Fruit fly (Drosophila melanogaster) whole organism, embryonic: Measurements from ENCODE around the gene Argp.
A peak's percentile ranks its signal among the peaks of the same experiment; 100 is the strongest.

ENCODE experiments used
- Atf6 ChIP-seq: fragments of 200-800 bp; sonication (Bioruptor generic); IDR thresholded peaks from 2 replicates; pipeline ENCODE4 v1.3.6; 2022; ENCODE audit warnings: missing biosample characterization, missing genetic modification characterization
- B-H2 ChIP-seq: fragments of 200-800 bp; sonication (Bioruptor generic); optimal IDR thresholded peaks from 2 replicates; lab custom pipeline; 2018; ENCODE audit warnings: missing biosample characterization, mild to moderate bottlenecking, missing genetic modification characterization
- Blimp-1 ChIP-seq: fragments of 200-800 bp; sonication (Bioruptor generic); optimal IDR thresholded peaks from 3 replicates; lab custom pipeline; 2018; ENCODE audit warnings: missing biosample characterization, missing genetic modification characterization, mild to moderate bottlenecking, moderate library complexity, missing genetic modification reagents
- C15 ChIP-seq: fragments of 200-800 bp; sonication (Bioruptor generic); IDR thresholded peaks from 3 replicates; pipeline ENCODE4 v1.3.6; 2022; ENCODE audit warnings: missing biosample characterization, missing genetic modification characterization
- CG10147 ChIP-seq: fragments of 200-800 bp; sonication (Bioruptor generic); optimal IDR thresholded peaks from 2 replicates; lab custom pipeline; 2019; ENCODE audit warnings: missing biosample characterization, mild to moderate bottlenecking, missing genetic modification characterization, moderate library complexity
- CG10462 ChIP-seq: fragments of 200-800 bp; sonication (Bioruptor generic); optimal IDR thresholded peaks from 2 replicates; lab custom pipeline; 2016; ENCODE audit warnings: missing biosample characterization, missing genetic modification characterization
- CG10959 ChIP-seq: fragments of 200-800 bp; sonication (Bioruptor generic); IDR thresholded peaks from 2 replicates; pipeline ENCODE4 v1.3.6; 2022; ENCODE audit warnings: missing biosample characterization, missing genetic modification characterization
- CG11504 ChIP-seq: fragments of 200-800 bp; sonication (Bioruptor generic); optimal IDR thresholded peaks from 3 replicates; lab custom pipeline; 2019; ENCODE audit warnings: missing biosample characterization, mild to moderate bottlenecking, missing genetic modification characterization, moderate library complexity
- CG11695 ChIP-seq: fragments of 200-800 bp; sonication (Bioruptor generic); IDR thresholded peaks from 3 replicates; pipeline ENCODE4 v1.3.6; 2022; ENCODE audit warnings: missing biosample characterization, missing genetic modification characterization
- CG14014 ChIP-seq: fragments of 200-800 bp; sonication (Bioruptor generic); IDR thresholded peaks from 2 replicates; pipeline ENCODE4 v1.3.6; 2022; ENCODE audit warnings: missing biosample characterization, missing genetic modification characterization
- CG14667 ChIP-seq: fragments of 200-800 bp; sonication (Bioruptor generic); IDR thresholded peaks from 2 replicates; pipeline ENCODE4 v1.3.6; 2022; ENCODE audit warnings: missing biosample characterization, missing genetic modification characterization
- CG14710 ChIP-seq: fragments of 200-800 bp; sonication (Bioruptor generic); optimal IDR thresholded peaks from 3 replicates; lab custom pipeline; 2019; ENCODE audit warnings: missing biosample characterization, mild to moderate bottlenecking, missing genetic modification characterization, moderate library complexity
- CG17829 ChIP-seq: fragments of 200-800 bp; optimal IDR thresholded peaks from 2 replicates; lab custom pipeline; 2019; ENCODE audit warnings: missing biosample characterization, mild to moderate bottlenecking, missing genetic modification characterization, moderate library complexity
- CG18476 ChIP-seq: fragments of 200-800 bp; sonication (Bioruptor generic); optimal IDR thresholded peaks from 2 replicates; lab custom pipeline; 2016; ENCODE audit warnings: missing biosample characterization, mild to moderate bottlenecking, missing genetic modification characterization
- CG4424 ChIP-seq: fragments of 200-800 bp; sonication (Bioruptor generic); optimal IDR thresholded peaks from 3 replicates; lab custom pipeline; 2016; ENCODE audit warnings: missing biosample characterization, missing genetic modification characterization
- CG6813 ChIP-seq: fragments of 200-800 bp; sonication (Bioruptor generic); optimal IDR thresholded peaks from 2 replicates; lab custom pipeline; 2017; ENCODE audit warnings: missing biosample characterization, missing genetic modification characterization, mild to moderate bottlenecking, moderate library complexity, missing genetic modification reagents
- CG7271 ChIP-seq: fragments of 200-800 bp; sonication (Bioruptor generic); optimal IDR thresholded peaks from 2 replicates; lab custom pipeline; 2018; ENCODE audit warnings: missing biosample characterization, mild to moderate bottlenecking, missing genetic modification characterization, moderate library complexity
- CG7839 ChIP-seq: fragments of 200-800 bp; sonication (Bioruptor generic); optimal IDR thresholded peaks from 3 replicates; lab custom pipeline; 2018; ENCODE audit warnings: missing biosample characterization, mild to moderate bottlenecking, missing genetic modification characterization, moderate library complexity
- CG8290 ChIP-seq, 3 experiments: fragments of 200-800 bp; sonication (Bioruptor generic); optimal IDR thresholded peaks; 2 replicates each; lab custom pipeline; 2016 to 2019; ENCODE audit warnings: missing biosample characterization in 3 of 3, missing genetic modification characterization in 3 of 3, mild to moderate bottlenecking in 2 of 3, moderate library complexity in 1 of 3
- CG8765 ChIP-seq: fragments of 200-800 bp; sonication (Bioruptor generic); IDR thresholded peaks from 2 replicates; pipeline ENCODE4 v1.3.6; 2022; ENCODE audit warnings: missing biosample characterization, missing genetic modification characterization
- CG9797 ChIP-seq: fragments of 200-800 bp; sonication (Bioruptor generic); optimal IDR thresholded peaks from 3 replicates; lab custom pipeline; 2018; ENCODE audit warnings: missing biosample characterization, mild to moderate bottlenecking, missing genetic modification characterization
- Deaf1 ChIP-seq: fragments of 200-800 bp; optimal IDR thresholded peaks from 3 replicates; lab custom pipeline; 2019; ENCODE audit warnings: missing biosample characterization, mild to moderate bottlenecking, missing genetic modification characterization, moderate library complexity
- ERR ChIP-seq: fragments of 200-800 bp; sonication (Bioruptor generic); optimal IDR thresholded peaks from 2 replicates; lab custom pipeline; 2016; ENCODE audit warnings: missing biosample characterization, missing genetic modification characterization
- Elba2 ChIP-seq: fragments of 200-800 bp; sonication (Bioruptor generic); optimal IDR thresholded peaks from 3 replicates; lab custom pipeline; 2016; ENCODE audit warnings: missing biosample characterization, missing genetic modification characterization
- HHEX ChIP-seq: fragments of 200-800 bp; sonication (Bioruptor generic); optimal IDR thresholded peaks from 3 replicates; lab custom pipeline; 2017; ENCODE audit warnings: missing biosample characterization, mild to moderate bottlenecking, missing genetic modification characterization, missing genetic modification reagents
- MESR4 ChIP-seq: fragments of 200-800 bp; sonication (Bioruptor generic); optimal IDR thresholded peaks from 2 replicates; lab custom pipeline; 2018; ENCODE audit warnings: missing biosample characterization, mild to moderate bottlenecking, missing genetic modification characterization, moderate library complexity
- Rfx ChIP-seq: fragments of 200-800 bp; sonication (Bioruptor generic); IDR thresholded peaks from 2 replicates; pipeline ENCODE4 v1.3.6; 2022; ENCODE audit warnings: missing biosample characterization, missing genetic modification characterization
- Six4 ChIP-seq: fragments of 200-800 bp; sonication (Bioruptor generic); optimal IDR thresholded peaks from 2 replicates; lab custom pipeline; 2016; ENCODE audit warnings: missing biosample characterization, missing genetic modification characterization
- Trl ChIP-seq, 3 experiments: fragments of >200 bp in 2 of 3; fragments of 200-800 bp in 1 of 3; sonication (Bioruptor generic) in 1 of 3; optimal IDR thresholded peaks; 2 replicates in 1 of 3; 3 replicates in 2 of 3; lab custom pipeline; 2016 to 2017; ENCODE audit warnings: missing biosample characterization in 1 of 3, missing genetic modification characterization in 1 of 3
- abd-A ChIP-seq: fragments of 200-800 bp; sonication (Bioruptor generic); optimal IDR thresholded peaks from 3 replicates; lab custom pipeline; 2019; ENCODE audit warnings: missing biosample characterization, mild to moderate bottlenecking, missing genetic modification characterization, moderate library complexity
- ac ChIP-seq: fragments of 200-800 bp; sonication (Bioruptor generic); optimal IDR thresholded peaks from 3 replicates; lab custom pipeline; 2017; ENCODE audit warnings: missing biosample characterization, mild to moderate bottlenecking, missing genetic modification characterization
- ato ChIP-seq: fragments of 200-800 bp; sonication (Bioruptor generic); IDR thresholded peaks from 2 replicates; pipeline ENCODE4 v1.3.6; 2022; ENCODE audit warnings: missing biosample characterization, missing genetic modification characterization; ENCODE audit not compliant: partially characterized antibody
- bab2 ChIP-seq: fragments of 200-800 bp; sonication (Bioruptor generic); optimal IDR thresholded peaks from 2 replicates; lab custom pipeline; 2016; ENCODE audit warnings: missing biosample characterization, missing genetic modification characterization
- dmrt11E ChIP-seq: fragments of 200-800 bp; sonication (Bioruptor generic); optimal IDR thresholded peaks from 3 replicates; lab custom pipeline; 2018; ENCODE audit warnings: missing biosample characterization, mild to moderate bottlenecking, missing genetic modification characterization, moderate library complexity
- grn ChIP-seq: fragments of 200-800 bp; sonication (Bioruptor generic); optimal IDR thresholded peaks from 3 replicates; lab custom pipeline; 2017; ENCODE audit warnings: missing biosample characterization, missing genetic modification characterization
- hkb ChIP-seq, 2 experiments: fragments of 200-800 bp in 1 of 2; fragments of >200 bp in 1 of 2; sonication (Bioruptor generic) in 1 of 2; IDR thresholded peaks in 1 of 2; optimal IDR thresholded peaks in 1 of 2; 2 replicates each; pipeline versions ENCODE4 v1.3.6 to Lab custom; 2017 to 2022; ENCODE audit warnings: missing biosample characterization in 1 of 2, missing genetic modification characterization in 1 of 2
- mam ChIP-seq: fragments of 200-800 bp; sonication (Bioruptor generic); optimal IDR thresholded peaks from 3 replicates; lab custom pipeline; 2016; ENCODE audit warnings: missing biosample characterization, missing genetic modification characterization
- nmo ChIP-seq: fragments of 200-800 bp; sonication (Bioruptor generic); optimal IDR thresholded peaks from 2 replicates; lab custom pipeline; 2018; ENCODE audit warnings: missing biosample characterization, mild to moderate bottlenecking, missing genetic modification characterization, moderate library complexity
- repo ChIP-seq: fragments of 200-800 bp; sonication (Bioruptor generic); optimal IDR thresholded peaks from 2 replicates; lab custom pipeline; 2016; ENCODE audit warnings: missing biosample characterization, missing genetic modification characterization
- run ChIP-seq: fragments of 200-800 bp; sonication (Bioruptor generic); optimal IDR thresholded peaks from 3 replicates; lab custom pipeline; 2018; ENCODE audit warnings: missing biosample characterization, mild to moderate bottlenecking, missing genetic modification characterization
- slou ChIP-seq: fragments of 200-800 bp; sonication (Bioruptor generic); optimal IDR thresholded peaks from 3 replicates; lab custom pipeline; 2016; ENCODE audit warnings: missing biosample characterization, missing genetic modification characterization
- sob ChIP-seq: fragments of 200-800 bp; sonication (Bioruptor generic); IDR thresholded peaks from 2 replicates; pipeline ENCODE4 v1.3.6; 2022; ENCODE audit warnings: missing biosample characterization, missing genetic modification characterization
- sqz ChIP-seq: fragments of 200-800 bp; sonication (Bioruptor generic); optimal IDR thresholded peaks from 3 replicates; lab custom pipeline; 2018; ENCODE audit warnings: missing biosample characterization, mild to moderate bottlenecking, missing genetic modification characterization
- stc ChIP-seq: fragments of 200-800 bp; sonication (Bioruptor generic); IDR thresholded peaks from 2 replicates; pipeline ENCODE4 v1.3.6; 2022; ENCODE audit warnings: missing biosample characterization, missing genetic modification characterization
- tll ChIP-seq, 2 experiments: fragments of 200-800 bp in 1 of 2; fragments of >200 bp in 1 of 2; sonication (Bioruptor generic) in 1 of 2; optimal IDR thresholded peaks; 2 replicates each; lab custom pipeline; 2017 to 2019; ENCODE audit warnings: missing biosample characterization in 2 of 2, missing genetic modification characterization in 2 of 2, mild to moderate bottlenecking in 1 of 2, moderate library complexity in 1 of 2

Argp gene

dm6 chr3R:13709839-13710238, at the start of gene Argp:
Argp (minus strand) TSS chr3R:13709939.
- no peak for TF ChIP-seq Six4 (GFP tag; lab: Kevin White, UChicago)
- TF ChIP-seq sob (GFP tag; lab: Robert Waterston, UW), result no peak
- TF ChIP-seq ERR (GFP tag; lab: Kevin White, UChicago), result no peak
- no peak for TF ChIP-seq grn (GFP tag; lab: Kevin White, UChicago)
- TF ChIP-seq nmo (GFP tag; lab: Kevin White, UChicago), result no peak
- no peak for TF ChIP-seq Atf6 (GFP tag; lab: Robert Waterston, UW)
- TF ChIP-seq bab2, result no peak
- no peak for TF ChIP-seq HHEX (GFP tag; lab: Kevin White, UChicago)
- TF ChIP-seq ato (GFP tag; lab: Robert Waterston, UW), result no peak
- TF ChIP-seq repo (GFP tag; lab: Kevin White, UChicago), result no peak
- TF ChIP-seq slou (GFP tag; lab: Kevin White, UChicago), result no peak
- TF ChIP-seq stc (GFP tag; lab: Robert Waterston, UW), result no peak
- TF ChIP-seq mam (GFP tag; lab: Kevin White, UChicago), result no peak
- no peak for TF ChIP-seq ac (GFP tag; lab: Kevin White, UChicago)
- no peak for TF ChIP-seq Elba2
- TF ChIP-seq MESR4, result no peak
- TF ChIP-seq CG9797 (GFP tag; lab: Kevin White, UChicago), result no peak
- TF ChIP-seq CG7839 (tag; lab: Kevin White, UChicago), result no peak
- TF ChIP-seq CG14710, result no peak
- no peak for TF ChIP-seq CG11504

DNA sequence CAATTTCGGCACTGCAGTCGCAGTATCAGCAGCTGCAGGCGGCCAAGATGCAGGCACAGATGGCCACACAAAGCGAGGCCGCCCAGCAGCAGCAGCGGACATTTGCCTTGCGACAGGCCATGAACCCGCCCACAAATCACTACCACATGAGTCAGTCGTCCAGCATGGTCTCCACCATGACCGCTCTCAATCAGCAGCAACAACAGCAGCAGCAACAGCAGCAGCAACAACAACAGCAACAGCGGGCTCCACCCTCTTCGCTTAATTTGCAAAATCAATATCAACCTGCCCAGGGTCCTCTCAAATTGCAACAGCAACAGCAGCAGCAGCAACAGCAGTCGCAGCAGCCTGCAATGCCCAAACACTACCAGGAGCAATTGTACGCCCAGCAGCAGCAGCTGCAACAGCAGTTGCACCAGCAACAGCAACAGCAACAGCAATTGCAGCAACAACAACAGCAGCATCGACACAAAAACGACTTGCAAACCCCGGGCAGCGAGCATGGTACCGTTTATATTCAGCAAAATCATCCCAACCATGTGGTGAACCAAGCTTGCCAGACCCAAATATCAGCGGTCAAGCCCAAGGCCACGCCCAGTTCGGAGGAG, 36.4 kb upstream of the Argp start:
- TF ChIP-seq tll (GFP tag; optimal IDR thresholded peaks at IDR 0.05; lab: Kevin White, UChicago), result no peak

dm6 chr3R:13735304-13735898, 25.7 kb upstream of the Argp start:
- no peak for TF ChIP-seq CG11695 (GFP tag; lab: Robert Waterston, UW)
- TF ChIP-seq CG6813, result no peak
- TF ChIP-seq CG7271, result no peak
- no peak for TF ChIP-seq B-H2 (GFP tag; lab: Kevin White, UChicago)
- TF ChIP-seq CG14667 (GFP tag; lab: Robert Waterston, UW), result no peak
- 0 out of 2 replicates have a peak, but pooled peaks have one; percentile 16 for TF ChIP-seq CG10959 (GFP tag; lab: Robert Waterston, UW)
- TF ChIP-seq sqz (GFP tag; lab: Kevin White, UChicago), result no peak
- no peak for TF ChIP-seq CG10147 (GFP tag; lab: Kevin White, UChicago)
- TF ChIP-seq CG8765 (GFP tag; lab: Robert Waterston, UW), result no peak
- TF ChIP-seq CG10462 (GFP tag; lab: Kevin White, UChicago), result no peak
- 0 out of 2 replicates have a peak, but pooled peaks have one; percentile 23 for TF ChIP-seq Rfx (GFP tag; lab: Robert Waterston, UW)
- peak; percentile 91 for TF ChIP-seq Deaf1
- TF ChIP-seq C15 (GFP tag; lab: Robert Waterston, UW), result 0 out of 3 replicates have a peak, but pooled peaks have one; percentile 12
- no peak for TF ChIP-seq run (tag; lab: Kevin White, UChicago)
- TF ChIP-seq Trl (optimal IDR thresholded peaks at IDR 0.05; lab: Kevin White, UChicago), result no peak
- no peak for TF ChIP-seq Trl (GFP tag; optimal IDR thresholded peaks at IDR 0.05; lab: Kevin White, UChicago)
- TF ChIP-seq CG14014 (GFP tag; lab: Robert Waterston, UW), result no peak
- TF ChIP-seq CG8290 (GFP tag; optimal IDR thresholded peaks at IDR 0.05; lab: Kevin White, UChicago), result no peak
- no peak for TF ChIP-seq CG8290 (tag; optimal IDR thresholded peaks at IDR 0.05; lab: Kevin White, UChicago)
- no peak for TF ChIP-seq dmrt11E (tag; lab: Kevin White, UChicago)
- no peak for TF ChIP-seq CG4424
- TF ChIP-seq abd-A (tag; lab: Kevin White, UChicago), result peak; percentile 17
- no peak for TF ChIP-seq CG17829 (tag; lab: Kevin White, UChicago)
- no peak for TF ChIP-seq hkb (optimal IDR thresholded peaks at IDR 0.05; lab: Kevin White, UChicago)
- TF ChIP-seq hkb (GFP tag; IDR thresholded peaks at IDR 0.05; lab: Robert Waterston, UW), result no peak
- TF ChIP-seq CG18476, result peak; percentile 68
- TF ChIP-seq Blimp-1 (GFP tag; lab: Kevin White, UChicago), result no peak
